Worm (Caenorhabditis elegans): ENCODE measurements around the gene C18A3.10.
A peak's percentile ranks its signal among the peaks of the same experiment; 100 is the strongest.

C18A3.10 gene

ce11 chrII:5697338-5697737 lies 18.3 kb downstream of the C18A3.10 start:
- no peak for TF ChIP-seq C16A3.4 (tag; optimal IDR thresholded peaks at IDR 0.05)
- no peak for TF ChIP-seq lin-35 (GFP tag; optimal IDR thresholded peaks at IDR 0.05)
- TF ChIP-seq alr-1 (tag; optimal IDR thresholded peaks at IDR 0.05; ENCODE audit: borderline replicate concordance) = no peak
- TF ChIP-seq unc-30 (tag; optimal IDR thresholded peaks at IDR 0.05) = no peak
- no peak for TF ChIP-seq fkh-8 (tag; optimal IDR thresholded peaks at IDR 0.05)
- no peak for TF ChIP-seq snpc-4 (tag; optimal IDR thresholded peaks at IDR 0.05)
- no peak for TF ChIP-seq efl-1 (optimal IDR thresholded peaks at IDR 0.05)
- TF ChIP-seq efl-1 (GFP tag; optimal IDR thresholded peaks at IDR 0.05 in 1 of 2) = no peak
- no peak for TF ChIP-seq lin-13 (GFP tag; optimal IDR thresholded peaks at IDR 0.05)
- no peak for TF ChIP-seq mab-9 (GFP tag; IDR thresholded peaks at IDR 0.05)
- TF ChIP-seq C04F5.9 (tag; optimal IDR thresholded peaks at IDR 0.05) = no peak

ce11 chrII:5696218-5696617 lies 19.4 kb downstream of the C18A3.10 start:
- no peak for TF ChIP-seq lin-39 (tag; optimal IDR thresholded peaks at IDR 0.05)
- no peak for TF ChIP-seq nhr-47 (tag; optimal IDR thresholded peaks at IDR 0.05)
- TF ChIP-seq vab-15 (tag; optimal IDR thresholded peaks at IDR 0.05) = no peak
- TF ChIP-seq skn-1 (tag; optimal IDR thresholded peaks at IDR 0.05) = no peak
- no peak for TF ChIP-seq nhr-11 (tag; optimal IDR thresholded peaks at IDR 0.05)
- no peak for TF ChIP-seq ztf-4 (tag; optimal IDR thresholded peaks at IDR 0.05)
- TF ChIP-seq nhr-90 (tag; optimal IDR thresholded peaks at IDR 0.05; ENCODE audit: poor library complexity) = no peak
- TF ChIP-seq unc-86 (tag; optimal IDR thresholded peaks at IDR 0.05) = no peak
- no peak for TF ChIP-seq unc-130 (tag; optimal IDR thresholded peaks at IDR 0.05)
- TF ChIP-seq nhr-71 (tag; optimal IDR thresholded peaks at IDR 0.05) = no peak
- TF ChIP-seq C16A3.4 (tag; optimal IDR thresholded peaks at IDR 0.05) = no peak

ce11 chrII:5694798-5695197 lies 20.8 kb downstream of the C18A3.10 start, which contains the start of gene C25H3.14:
TSS of gene C25H3.14 (plus strand) at chrII:5695098.
- TF ChIP-seq nhr-76 (tag; optimal IDR thresholded peaks at IDR 0.05) = no peak
- no peak for TF ChIP-seq tlp-1 (tag; optimal IDR thresholded peaks at IDR 0.05)
- no peak for TF ChIP-seq ceh-90 (tag; optimal IDR thresholded peaks at IDR 0.05)

DNA sequence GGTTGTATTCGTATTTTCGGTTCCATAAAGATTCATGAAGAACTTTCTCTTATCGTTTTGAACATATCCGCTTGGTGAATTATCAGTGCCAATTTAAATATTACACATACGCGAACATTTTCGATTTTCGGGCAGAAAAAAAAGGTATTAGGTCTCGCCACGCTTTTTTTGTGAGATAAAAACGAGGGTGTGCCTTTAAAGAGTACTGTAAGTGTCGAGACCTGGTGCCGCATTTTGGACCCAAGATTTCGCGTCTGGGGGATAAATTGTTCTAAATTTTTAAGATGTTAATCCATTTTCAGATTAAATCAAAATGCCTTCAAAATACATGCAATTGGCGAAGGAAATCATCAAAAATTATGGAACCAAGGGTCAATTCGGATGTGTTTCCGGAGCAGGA lies 21.8 kb downstream of the C18A3.10 start, which contains the start of gene C25H3.3:
TSS of gene C25H3.3 (plus strand) at position 301 of the 400 bp plus-strand sequence.
- no peak for TF ChIP-seq efl-3 (GFP tag; optimal IDR thresholded peaks at IDR 0.05)
- no peak for TF ChIP-seq efl-1 (optimal IDR thresholded peaks at IDR 0.05)
- peak in 1 of 2 experiments; percentile 61 for TF ChIP-seq efl-1 (GFP tag; optimal IDR thresholded peaks at IDR 0.05 in 1 of 2)

ce11 chrII:5691216-5691771 lies 24.4 kb downstream of the C18A3.10 start, which contains the start of the genes ndub-5 and eif-2D:
TSS of gene ndub-5 (minus strand) at chrII:5691353.
TSS of gene eif-2D (plus strand) at chrII:5691721.
- TF ChIP-seq nhr-71 (tag; optimal IDR thresholded peaks at IDR 0.05) = peak; percentile 12
- TF ChIP-seq lin-14 (GFP tag; optimal IDR thresholded peaks at IDR 0.05) = peak; percentile 19
- no peak for TF ChIP-seq efl-1 (optimal IDR thresholded peaks at IDR 0.05)
- peak in 1 of 2 experiments; percentile 79 for TF ChIP-seq efl-1 (GFP tag; optimal IDR thresholded peaks at IDR 0.05 in 1 of 2)
- no peak for TF ChIP-seq C34B4.2 (tag; optimal IDR thresholded peaks at IDR 0.05)
- TF ChIP-seq swsn-7 (tag; optimal IDR thresholded peaks at IDR 0.05) = no peak
- TF ChIP-seq lin-35 (GFP tag; optimal IDR thresholded peaks at IDR 0.05) = peak in 1 of 2 experiments; percentile 25
- peak in 1 of 2 experiments; percentile 36 for TF ChIP-seq lsy-2 (tag; optimal IDR thresholded peaks at IDR 0.05)
- peak in 1 of 3 experiments; percentile 38 for TF ChIP-seq dpl-1 (GFP tag; optimal IDR thresholded peaks at IDR 0.05)

- TF ChIP-seq aha-1 (tag; optimal IDR thresholded peaks at IDR 0.05) (no peak), lin-13 (GFP tag; optimal IDR thresholded peaks at IDR 0.05) (no peak), lir-3 (tag; optimal IDR thresholded peaks at IDR 0.05; ENCODE audit: poor library complexity) (no peak), pag-3 (tag; optimal IDR thresholded peaks at IDR 0.05; ENCODE audit: borderline replicate concordance, insufficient read depth) (no peak), vab-15 (tag; optimal IDR thresholded peaks at IDR 0.05) (no peak), ama-1 (optimal IDR thresholded peaks at IDR 0.05) (no peak), Y116A8C.19 (tag; optimal IDR thresholded peaks at IDR 0.05; ENCODE audit: borderline replicate concordance) (no peak), C34B4.2 (tag; optimal IDR thresholded peaks at IDR 0.05) (no peak), mef-2 (tag; optimal IDR thresholded peaks at IDR 0.05) (no peak), unc-86 (tag; optimal IDR thresholded peaks at IDR 0.05) (no peak), sox-4 (tag; optimal IDR thresholded peaks at IDR 0.05) (no peak), lin-39 (tag; optimal IDR thresholded peaks at IDR 0.05) (no peak), ztf-4 (tag; optimal IDR thresholded peaks at IDR 0.05) (no peak), sup-37 (GFP tag; optimal IDR thresholded peaks at IDR 0.05) (no peak), ceh-8 (GFP tag; optimal IDR thresholded peaks at IDR 0.05) (no peak), hpl-2 (GFP tag; optimal IDR thresholded peaks at IDR 0.05) (no peak), zip-4 (GFP tag; optimal IDR thresholded peaks at IDR 0.05) (no peak), ces-1 (GFP tag; optimal IDR thresholded peaks at IDR 0.05) (no peak), lin-35 (GFP tag; optimal IDR thresholded peaks at IDR 0.05) (peak in 1 of 2 experiments; percentile 40)
These were observed 26.7 kb downstream of the C18A3.10 start, which contains the start of gene C25H3.11 for ce11 chrII:5688959-5689358. TSS of gene C25H3.11 (minus strand) at chrII:5689040.

All from whole organism, L1 larva.